Fruit fly (Drosophila melanogaster) whole organism, adult: ENCODE measurements around the gene CG3662.

ENCODE experiments used
- CG11617 ChIP-seq: fragments of 200-800 bp; sonication (Bioruptor generic); optimal IDR thresholded peaks from 2 replicates; lab custom pipeline; 2017; ENCODE audit warnings: mild to moderate bottlenecking, missing biosample characterization, missing genetic modification reagents, missing genetic modification characterization
- Clk ChIP-seq: fragments of 200-800 bp; sonication (Bioruptor generic); optimal IDR thresholded peaks from 2 replicates; lab custom pipeline; 2017; ENCODE audit warnings: missing biosample characterization, missing genetic modification characterization
- bab1 ChIP-seq: fragments of 200-800 bp; sonication (Bioruptor generic); optimal IDR thresholded peaks from 3 replicates; lab custom pipeline; 2019; ENCODE audit warnings: missing biosample characterization, mild to moderate bottlenecking, missing genetic modification characterization, moderate library complexity
- ovo ChIP-seq: fragments of 200-800 bp; sonication (Bioruptor generic); optimal IDR thresholded peaks from 2 replicates; lab custom pipeline; 2016; ENCODE audit warnings: missing biosample characterization, missing genetic modification characterization
- pad ChIP-seq: fragments of 200-800 bp; sonication (Bioruptor generic); optimal IDR thresholded peaks from 3 replicates; lab custom pipeline; 2017; ENCODE audit warnings: missing biosample characterization, missing genetic modification characterization, mild to moderate bottlenecking, moderate library complexity, missing genetic modification reagents

DNA sequence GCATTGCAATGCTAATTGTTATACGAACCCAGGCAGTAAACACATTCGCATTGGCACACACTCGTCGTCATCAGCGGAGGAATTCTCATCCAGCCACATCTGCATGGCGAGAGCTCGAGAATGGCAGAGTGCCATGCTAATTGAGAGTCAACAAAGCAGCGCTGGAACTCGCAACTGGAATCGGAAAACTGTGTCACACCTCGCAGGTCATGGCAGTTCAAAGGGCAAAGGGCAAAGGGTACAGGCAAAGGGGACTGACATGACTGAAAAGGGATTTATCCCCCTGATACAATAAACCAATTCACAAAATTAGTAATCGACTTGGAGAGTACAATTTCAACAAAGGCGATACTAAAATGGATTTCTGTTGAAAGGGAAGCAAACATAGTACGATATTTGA is 18.9 kb downstream of the CG3662 start:
- TF ChIP-seq CG11617 (GFP tag; lab: Kevin White, UChicago) (no peak), ovo (GFP tag; lab: Kevin White, UChicago) (peak; percentile 19), bab1 (GFP tag; lab: Kevin White, UChicago) (no peak), Clk (GFP tag; lab: Kevin White, UChicago) (no peak), pad (GFP tag; lab: Kevin White, UChicago) (no peak)
